Worm (Caenorhabditis elegans): ENCODE measurements around the gene klp-17.
"Not testable (repeated sequence)": the region's sequence is repeated elsewhere in the genome, so short reads cannot be mapped to it uniquely, and the experiment has no call there.

The klp-17 gene

DNA sequence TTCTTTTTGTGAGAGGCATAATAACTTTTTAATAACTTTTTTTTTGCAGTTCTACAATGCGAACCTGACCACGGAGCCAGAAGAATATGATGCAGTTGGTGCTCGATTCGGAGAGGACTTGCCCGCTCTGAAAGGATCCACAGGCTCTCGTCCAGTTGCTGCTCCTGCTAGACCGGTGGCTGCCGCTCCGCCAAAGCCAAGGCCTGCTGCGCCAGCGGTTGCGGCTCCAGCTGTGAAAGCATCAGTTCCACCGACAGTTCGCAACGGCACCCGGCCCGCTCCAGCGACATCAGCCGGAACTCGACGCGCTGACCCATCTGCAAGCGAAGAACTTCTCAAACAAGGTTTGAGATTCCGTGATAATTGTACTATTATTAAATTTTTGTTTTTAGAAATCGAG, 24.3 kb downstream of the klp-17 start:
- TF ChIP-seq flh-1 (GFP tag; optimal IDR thresholded peaks at IDR 0.05) (no peak), elt-1 (tag; optimal IDR thresholded peaks at IDR 0.05; ENCODE audit: borderline replicate concordance, insufficient read depth) (no peak), unc-120 (tag; optimal IDR thresholded peaks at IDR 0.05; ENCODE audit: poor library complexity, severe bottlenecking) (no peak)

- not testable (repeated sequence) for TF ChIP-seq ceh-39 (tag; optimal IDR thresholded peaks at IDR 0.05); bed-3 (GFP tag; optimal IDR thresholded peaks at IDR 0.05); nhr-76 (tag; optimal IDR thresholded peaks at IDR 0.05)
Observed at ce11 chrII:11442425-11442824, 25.0 kb downstream of the klp-17 start, which contains the start of gene ebp-2. Gene ebp-2 (plus strand): TSS chrII:11442725.

DNA sequence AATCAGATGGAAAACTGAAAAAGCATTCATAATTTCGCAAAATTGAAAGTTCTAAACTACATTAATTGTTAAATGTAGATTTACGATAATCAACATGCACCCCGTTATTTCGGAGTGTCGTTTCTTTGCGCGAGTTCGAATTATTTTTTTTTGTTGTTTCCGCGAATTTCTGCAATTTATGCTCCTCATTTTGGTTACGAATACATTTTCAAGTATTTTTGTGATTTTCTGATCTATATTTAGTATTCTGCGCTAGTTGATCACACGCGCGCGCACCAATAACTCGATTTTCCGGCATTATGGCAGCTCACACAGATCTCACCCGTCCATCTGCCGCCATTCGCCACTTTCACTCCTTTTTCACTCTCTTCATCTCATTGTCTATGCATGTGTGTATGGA, 27.2 kb downstream of the klp-17 start, which contains the start of gene VW02B12L.2:
Gene VW02B12L.2 (minus strand): TSS at position 65 of the 400 bp plus-strand sequence.
- TF ChIP-seq nhr-2 (tag; optimal IDR thresholded peaks at IDR 0.05) (no peak), lin-13 (tag; optimal IDR thresholded peaks at IDR 0.05) (peak; percentile 5), unc-120 (tag; optimal IDR thresholded peaks at IDR 0.05; ENCODE audit: poor library complexity, severe bottlenecking) (no peak), mab-5 (tag; optimal IDR thresholded peaks at IDR 0.05) (no peak), ztf-11 (tag; optimal IDR thresholded peaks at IDR 0.05) (no peak), bed-3 (GFP tag; optimal IDR thresholded peaks at IDR 0.05) (no peak), elt-3 (tag; optimal IDR thresholded peaks at IDR 0.05) (no peak), elt-1 (tag; optimal IDR thresholded peaks at IDR 0.05; ENCODE audit: borderline replicate concordance, insufficient read depth) (no peak), ham-2 (GFP tag; optimal IDR thresholded peaks at IDR 0.05) (peak; percentile 42), pha-4 (tag; optimal IDR thresholded peaks at IDR 0.05) (no peak), nhr-76 (tag; optimal IDR thresholded peaks at IDR 0.05) (no peak), cnd-1 (tag; optimal IDR thresholded peaks at IDR 0.05) (peak; percentile 3), nhr-28 (tag; optimal IDR thresholded peaks at IDR 0.05) (no peak), lin-32 (GFP tag; optimal IDR thresholded peaks at IDR 0.05) (peak; percentile 45), mls-2 (tag; optimal IDR thresholded peaks at IDR 0.05) (no peak), ceh-39 (tag; optimal IDR thresholded peaks at IDR 0.05) (no peak), zip-8 (tag; optimal IDR thresholded peaks at IDR 0.05) (no peak), ces-1 (GFP tag; optimal IDR thresholded peaks at IDR 0.05) (peak; percentile 94), hlh-1 (tag; optimal IDR thresholded peaks at IDR 0.05) (no peak), sem-2 (GFP tag; optimal IDR thresholded peaks at IDR 0.05) (no peak), flh-1 (GFP tag; optimal IDR thresholded peaks at IDR 0.05) (no peak), snpc-4 (tag; optimal IDR thresholded peaks at IDR 0.05) (no peak), lsy-2 (tag; optimal IDR thresholded peaks at IDR 0.05) (no peak), ceh-43 (GFP tag; optimal IDR thresholded peaks at IDR 0.05) (no peak), ceh-83 (GFP tag; optimal IDR thresholded peaks at IDR 0.05) (no peak), M03D4.4 (tag; optimal IDR thresholded peaks at IDR 0.05) (no peak), drap-1 (GFP tag; optimal IDR thresholded peaks at IDR 0.05) (no peak), nhr-237 (tag; optimal IDR thresholded peaks at IDR 0.05) (no peak), unc-62 (GFP tag; optimal IDR thresholded peaks at IDR 0.05) (no peak), nhr-12 (tag; optimal IDR thresholded peaks at IDR 0.05) (no peak), sptf-1 (tag; optimal IDR thresholded peaks at IDR 0.05) (no peak)

DNA sequence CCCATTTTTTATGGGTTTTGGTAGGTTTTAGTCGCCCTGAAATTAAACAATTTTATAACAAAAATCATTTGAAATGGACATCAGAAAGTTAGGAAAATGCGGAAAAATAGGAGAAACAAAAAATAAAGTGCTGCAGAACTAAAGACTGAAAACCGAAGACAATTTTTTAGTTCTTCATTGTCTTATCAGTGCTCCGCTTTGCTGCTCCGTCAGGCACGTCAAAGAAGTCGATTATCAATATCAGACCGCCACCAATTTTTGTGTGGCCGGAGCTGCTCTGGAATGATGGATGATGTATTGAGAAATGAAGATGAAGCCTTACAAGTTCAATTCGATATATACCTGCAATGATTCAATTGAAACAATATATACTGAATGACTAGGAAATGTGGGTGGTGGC, 29.0 kb downstream of the klp-17 start, which contains the start of gene vha-6:
Gene vha-6 (minus strand): TSS at position 36 of the 400 bp plus-strand sequence.
- TF ChIP-seq ztf-11 (tag; optimal IDR thresholded peaks at IDR 0.05) (no peak), bed-3 (GFP tag; optimal IDR thresholded peaks at IDR 0.05) (no peak), nhr-28 (tag; optimal IDR thresholded peaks at IDR 0.05) (no peak), tbx-8 (GFP tag; optimal IDR thresholded peaks at IDR 0.05) (no peak), lsy-2 (tag; optimal IDR thresholded peaks at IDR 0.05) (no peak), mls-2 (tag; optimal IDR thresholded peaks at IDR 0.05) (no peak), nhr-76 (tag; optimal IDR thresholded peaks at IDR 0.05) (no peak), ceh-83 (GFP tag; optimal IDR thresholded peaks at IDR 0.05) (no peak), snpc-4 (tag; optimal IDR thresholded peaks at IDR 0.05) (no peak), sptf-1 (tag; optimal IDR thresholded peaks at IDR 0.05) (no peak), pha-4 (tag; optimal IDR thresholded peaks at IDR 0.05) (no peak), elt-3 (tag; optimal IDR thresholded peaks at IDR 0.05) (no peak), nhr-2 (tag; optimal IDR thresholded peaks at IDR 0.05) (no peak), ham-2 (GFP tag; optimal IDR thresholded peaks at IDR 0.05) (no peak), elt-1 (tag; optimal IDR thresholded peaks at IDR 0.05; ENCODE audit: borderline replicate concordance, insufficient read depth) (no peak)

All from whole organism, mixed stage, embryonic.